Fruit fly (Drosophila melanogaster) S2 (cell line): ENCODE results near the gene nxf2.

Source experiments
- CG8478 ChIP-seq: fragments of >200 bp; optimal IDR thresholded peaks from 2 replicates; lab custom pipeline; 2018
- CTCF ChIP-seq, 2 experiments: fragments of >200 bp; optimal IDR thresholded peaks; 2 replicates each; lab custom pipeline; 2018

dm6 chr3L:16587994-16588622, 8.0 kb upstream of the nxf2 start:
- TF ChIP-seq CTCF (optimal IDR thresholded peaks at IDR 0.05; lab: Kevin White, UChicago) = peak in 1 of 2 experiments; percentile 31
- no peak for TF ChIP-seq CG8478 (lab: Kevin White, UChicago)
